Fruit fly (Drosophila melanogaster) whole organism, embryonic: ENCODE data around the gene CG4607.

Source experiments
- Awh ChIP-seq: fragments of 200-800 bp; sonication (Bioruptor generic); IDR thresholded peaks from 2 replicates; pipeline ENCODE4, ENCODE4 v1.3.6; 2022; ENCODE audit warnings: missing biosample characterization, missing genetic modification characterization
- Bdp1 ChIP-seq: fragments of 200-800 bp; sonication (Bioruptor generic); optimal IDR thresholded peaks from 3 replicates; lab custom pipeline; 2016; ENCODE audit warnings: missing biosample characterization, missing genetic modification characterization
- CG10209 ChIP-seq: fragments of 200-800 bp; sonication (Bioruptor generic); optimal IDR thresholded peaks from 3 replicates; lab custom pipeline; 2017; ENCODE audit warnings: missing biosample characterization, mild to moderate bottlenecking, missing genetic modification characterization, missing genetic modification reagents
- CG1024 ChIP-seq: fragments of 200-800 bp; sonication (Bioruptor generic); IDR thresholded peaks from 2 replicates; pipeline ENCODE4 v1.3.6; 2022; ENCODE audit warnings: missing biosample characterization, missing genetic modification characterization
- CG10321 ChIP-seq: fragments of 200-800 bp; sonication (Bioruptor generic); IDR thresholded peaks from 2 replicates; pipeline ENCODE4 v1.3.6; 2022; ENCODE audit warnings: missing biosample characterization, missing genetic modification characterization
- CG11398 ChIP-seq: fragments of 200-800 bp; sonication (Bioruptor generic); optimal IDR thresholded peaks from 2 replicates; lab custom pipeline; 2016; ENCODE audit warnings: missing biosample characterization, missing genetic modification characterization
- CG11456 ChIP-seq: fragments of 200-800 bp; sonication (Bioruptor generic); IDR thresholded peaks from 3 replicates; pipeline ENCODE4 v1.3.6; 2022; ENCODE audit warnings: missing biosample characterization, missing genetic modification characterization
- CG11504 ChIP-seq: fragments of 200-800 bp; sonication (Bioruptor generic); optimal IDR thresholded peaks from 3 replicates; lab custom pipeline; 2019; ENCODE audit warnings: missing biosample characterization, mild to moderate bottlenecking, missing genetic modification characterization, moderate library complexity
- CG11696 ChIP-seq: fragments of 200-800 bp; sonication (Bioruptor generic); IDR thresholded peaks from 2 replicates; pipeline ENCODE4 v1.3.6; 2022; ENCODE audit warnings: missing biosample characterization, missing genetic modification characterization
- CG12236 ChIP-seq: fragments of 200-800 bp; sonication (Bioruptor generic); optimal IDR thresholded peaks from 2 replicates; lab custom pipeline; 2016; ENCODE audit warnings: missing biosample characterization, missing genetic modification characterization
- CG12391 ChIP-seq: fragments of 200-800 bp; sonication (Bioruptor generic); optimal IDR thresholded peaks from 3 replicates; lab custom pipeline; 2018; ENCODE audit warnings: missing biosample characterization, mild to moderate bottlenecking, missing genetic modification characterization, moderate library complexity
- CG18011 ChIP-seq: fragments of 200-800 bp; sonication (Bioruptor generic); optimal IDR thresholded peaks from 2 replicates; lab custom pipeline; 2017; ENCODE audit warnings: missing biosample characterization, missing genetic modification characterization, mild to moderate bottlenecking, moderate library complexity, missing genotype
- CG2129 ChIP-seq: fragments of 200-800 bp; sonication (Bioruptor generic); IDR thresholded peaks from 2 replicates; pipeline ENCODE4 v1.3.6; 2022; ENCODE audit warnings: missing biosample characterization, missing genetic modification characterization; ENCODE audit not compliant: partially characterized antibody
- CG2889 ChIP-seq: fragments of 200-800 bp; sonication (Bioruptor generic); IDR thresholded peaks from 3 replicates; pipeline ENCODE4 v1.3.6; 2022; ENCODE audit warnings: missing biosample characterization, missing genetic modification characterization
- CG32767 ChIP-seq: fragments of 200-800 bp; sonication (Bioruptor generic); IDR thresholded peaks from 2 replicates; pipeline ENCODE4 v1.3.6; 2022; ENCODE audit warnings: missing biosample characterization, missing genetic modification characterization
- CG34224 ChIP-seq: fragments of 200-800 bp; sonication (Bioruptor generic); IDR thresholded peaks from 3 replicates; pipeline ENCODE4 v1.3.6; 2022; ENCODE audit warnings: missing biosample characterization, missing genetic modification characterization; ENCODE audit not compliant: partially characterized antibody
- CG6813 ChIP-seq: fragments of 200-800 bp; sonication (Bioruptor generic); optimal IDR thresholded peaks from 2 replicates; lab custom pipeline; 2017; ENCODE audit warnings: missing biosample characterization, missing genetic modification characterization, mild to moderate bottlenecking, moderate library complexity, missing genetic modification reagents
- CG7271 ChIP-seq: fragments of 200-800 bp; sonication (Bioruptor generic); optimal IDR thresholded peaks from 2 replicates; lab custom pipeline; 2018; ENCODE audit warnings: missing biosample characterization, mild to moderate bottlenecking, missing genetic modification characterization, moderate library complexity
- CG8281 ChIP-seq: fragments of 200-800 bp; sonication (Bioruptor generic); optimal IDR thresholded peaks from 2 replicates; lab custom pipeline; 2018; ENCODE audit warnings: missing biosample characterization, mild to moderate bottlenecking, missing genetic modification characterization, moderate library complexity
- Deaf1 ChIP-seq: fragments of 200-800 bp; optimal IDR thresholded peaks from 3 replicates; lab custom pipeline; 2019; ENCODE audit warnings: missing biosample characterization, mild to moderate bottlenecking, missing genetic modification characterization, moderate library complexity
- Dll ChIP-seq: fragments of 200-800 bp; sonication (Bioruptor generic); IDR thresholded peaks from 4 replicates; pipeline ENCODE4 v1.3.6; 2022; ENCODE audit warnings: missing biosample characterization, missing genetic modification characterization; ENCODE audit not compliant: partially characterized antibody
- Doc2 ChIP-seq: fragments of 200-800 bp; sonication (Bioruptor generic); IDR thresholded peaks from 2 replicates; pipeline ENCODE4 v1.3.6; 2022; ENCODE audit warnings: missing biosample characterization, missing genetic modification characterization
- E2f2 ChIP-seq: fragments of 200-800 bp; sonication (Bioruptor generic); IDR thresholded peaks from 2 replicates; pipeline ENCODE4 v1.3.6; 2022; ENCODE audit warnings: missing biosample characterization, missing genetic modification characterization
- Ets97D ChIP-seq: fragments of 200-800 bp; sonication (Bioruptor generic); optimal IDR thresholded peaks from 3 replicates; lab custom pipeline; 2016; ENCODE audit warnings: missing biosample characterization, missing genetic modification characterization
- Gug ChIP-seq: fragments of 200-800 bp; sonication (Bioruptor generic); IDR thresholded peaks from 4 replicates; pipeline ENCODE4 v1.3.6; 2022; ENCODE audit warnings: missing biosample characterization, missing genetic modification characterization
- HLHmδ ChIP-seq: fragments of 200-800 bp; sonication (Bioruptor generic); optimal IDR thresholded peaks from 2 replicates; lab custom pipeline; 2018; ENCODE audit warnings: missing biosample characterization, mild to moderate bottlenecking, missing genetic modification characterization, moderate library complexity
- Hr39 ChIP-seq: fragments of >200 bp; optimal IDR thresholded peaks from 2 replicates; lab custom pipeline; 2017
- Jarid2 ChIP-seq: fragments of 200-800 bp; sonication (Bioruptor generic); optimal IDR thresholded peaks from 3 replicates; lab custom pipeline; 2017; ENCODE audit warnings: mild to moderate bottlenecking, missing biosample characterization, missing genetic modification reagents, missing genetic modification characterization
- Sry-δ ChIP-seq: fragments of 200-800 bp; sonication (Bioruptor generic); optimal IDR thresholded peaks from 2 replicates; lab custom pipeline; 2016; ENCODE audit warnings: missing biosample characterization, missing genetic modification characterization
- Ssrp ChIP-seq: fragments of 200-800 bp; sonication (Bioruptor generic); optimal IDR thresholded peaks from 2 replicates; lab custom pipeline; 2018; ENCODE audit warnings: missing biosample characterization, mild to moderate bottlenecking, missing genetic modification characterization, moderate library complexity
- TFAM ChIP-seq: fragments of 200-800 bp; sonication (Bioruptor generic); optimal IDR thresholded peaks from 2 replicates; lab custom pipeline; 2017; ENCODE audit warnings: missing biosample characterization, missing genetic modification characterization, inconsistent platforms
- Trl ChIP-seq, 3 experiments: fragments of >200 bp in 2 of 3; fragments of 200-800 bp in 1 of 3; sonication (Bioruptor generic) in 1 of 3; optimal IDR thresholded peaks; 2 replicates in 1 of 3; 3 replicates in 2 of 3; lab custom pipeline; 2016 to 2017; ENCODE audit warnings: missing biosample characterization in 1 of 3, missing genetic modification characterization in 1 of 3
- chn ChIP-seq: fragments of 200-800 bp; sonication (Bioruptor generic); optimal IDR thresholded peaks from 2 replicates; lab custom pipeline; 2016; ENCODE audit warnings: missing biosample characterization, missing genetic modification characterization
- danr ChIP-seq: fragments of 200-800 bp; sonication (Bioruptor generic); IDR thresholded peaks from 2 replicates; pipeline ENCODE4 v1.3.6; 2022; ENCODE audit warnings: missing biosample characterization, missing genetic modification characterization
- dati ChIP-seq: fragments of 200-800 bp; sonication (Bioruptor generic); IDR thresholded peaks from 2 replicates; pipeline ENCODE4 v1.3.6; 2022; ENCODE audit warnings: missing biosample characterization, missing genetic modification characterization
- disco-r ChIP-seq: fragments of 200-800 bp; sonication (Bioruptor generic); optimal IDR thresholded peaks from 2 replicates; lab custom pipeline; 2016; ENCODE audit warnings: missing biosample characterization, missing genetic modification characterization
- her ChIP-seq: fragments of 200-800 bp; sonication (Bioruptor generic); optimal IDR thresholded peaks from 2 replicates; lab custom pipeline; 2016; ENCODE audit warnings: missing biosample characterization, missing genetic modification characterization
- lab ChIP-seq: fragments of 200-800 bp; sonication (Bioruptor generic); optimal IDR thresholded peaks from 3 replicates; lab custom pipeline; 2017; ENCODE audit warnings: missing biosample characterization, missing genetic modification characterization, mild to moderate bottlenecking, moderate library complexity, missing genetic modification reagents
- mirr ChIP-seq: fragments of 200-800 bp; sonication (Bioruptor generic); optimal IDR thresholded peaks from 3 replicates; lab custom pipeline; 2018; ENCODE audit warnings: missing biosample characterization, mild to moderate bottlenecking, missing genetic modification characterization
- nerfin-1 ChIP-seq: fragments of 200-800 bp; sonication (Bioruptor generic); optimal IDR thresholded peaks from 3 replicates; lab custom pipeline; 2019; ENCODE audit warnings: missing biosample characterization, mild to moderate bottlenecking, missing genetic modification characterization, moderate library complexity
- pb ChIP-seq: fragments of 200-800 bp; sonication (Bioruptor generic); optimal IDR thresholded peaks from 3 replicates; lab custom pipeline; 2016; ENCODE audit warnings: missing biosample characterization, missing genetic modification characterization
- pnt ChIP-seq: fragments of 200-800 bp; sonication (Bioruptor generic); optimal IDR thresholded peaks from 3 replicates; lab custom pipeline; 2016; ENCODE audit warnings: missing biosample characterization, missing genetic modification characterization
- repo ChIP-seq: fragments of 200-800 bp; sonication (Bioruptor generic); optimal IDR thresholded peaks from 2 replicates; lab custom pipeline; 2016; ENCODE audit warnings: missing biosample characterization, missing genetic modification characterization
- row ChIP-seq: fragments of 200-800 bp; sonication (Bioruptor generic); IDR thresholded peaks from 3 replicates; pipeline ENCODE4 v1.3.6; 2022; ENCODE audit warnings: missing biosample characterization, missing genetic modification characterization
- salm ChIP-seq: fragments of 200-800 bp; sonication (Bioruptor generic); optimal IDR thresholded peaks from 2 replicates; lab custom pipeline; 2018; ENCODE audit warnings: missing biosample characterization, mild to moderate bottlenecking, missing genetic modification characterization
- sisA ChIP-seq: fragments of 200-800 bp; sonication (Bioruptor generic); IDR thresholded peaks from 2 replicates; pipeline ENCODE4 v1.3.6; 2022; ENCODE audit warnings: missing biosample characterization, missing genetic modification characterization
- tio ChIP-seq: fragments of 200-800 bp; sonication (Bioruptor generic); optimal IDR thresholded peaks from 2 replicates; lab custom pipeline; 2017; ENCODE audit warnings: missing biosample characterization, missing genetic modification characterization, inconsistent platforms
- tx ChIP-seq: fragments of 200-800 bp; sonication (Bioruptor generic); optimal IDR thresholded peaks from 2 replicates; lab custom pipeline; 2016; ENCODE audit warnings: missing biosample characterization, missing genetic modification characterization
- vvl ChIP-seq: fragments of 200-800 bp; sonication (Bioruptor generic); IDR thresholded peaks from 2 replicates; pipeline ENCODE4 v1.3.6; 2022; ENCODE audit warnings: missing biosample characterization, missing genetic modification characterization
- zfh2 ChIP-seq: fragments of 200-800 bp; sonication (Bioruptor generic); optimal IDR thresholded peaks from 2 replicates; lab custom pipeline; 2016; ENCODE audit warnings: missing biosample characterization, missing genetic modification characterization

Gene CG4607

DNA sequence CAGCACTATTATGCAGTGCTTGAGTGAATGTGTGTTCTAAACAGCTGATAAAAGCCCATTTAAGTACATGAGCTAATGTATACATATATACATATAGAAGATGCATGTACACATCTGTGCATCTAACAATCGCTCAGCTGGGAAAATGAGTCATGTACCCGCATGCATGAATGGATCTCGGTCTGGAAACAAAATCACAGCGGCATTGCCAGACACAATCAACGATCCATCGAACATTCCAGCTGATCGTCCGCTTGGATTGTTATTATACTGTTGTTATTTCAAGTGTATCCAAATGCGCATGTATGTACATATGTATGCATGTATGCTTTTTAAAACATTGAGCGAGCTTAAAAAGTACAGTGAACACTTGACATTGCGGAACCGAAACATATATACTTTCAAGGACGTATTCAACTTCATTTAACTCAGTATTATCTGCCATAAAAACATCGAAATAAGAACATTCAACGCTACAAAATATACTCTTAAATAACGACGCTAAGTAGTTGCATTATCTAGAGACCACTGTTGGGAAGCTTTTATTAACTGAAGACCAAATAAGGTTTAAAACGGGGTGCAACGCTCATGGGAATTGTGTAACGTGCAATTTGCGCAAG is 26.2 kb downstream of the CG4607 start (continued):
- TF ChIP-seq vvl (GFP tag; lab: Robert Waterston, UW) (peak; percentile 90), CG11504 (tag; lab: Kevin White, UChicago) (peak; percentile 87), zfh2 (GFP tag; lab: Kevin White, UChicago) (peak; percentile 45), CG18011 (GFP tag; lab: Kevin White, UChicago) (no peak), Gug (GFP tag; lab: Robert Waterston, UW) (peak; percentile 70), Bdp1 (GFP tag; lab: Kevin White, UChicago) (peak; percentile 43), repo (GFP tag; lab: Kevin White, UChicago) (peak; percentile 66), TFAM (GFP tag; lab: Kevin White, UChicago) (peak; percentile 26), nerfin-1 (tag; lab: Kevin White, UChicago) (peak; percentile 82), CG10209 (GFP tag; lab: Kevin White, UChicago) (peak; percentile 40), Hr39 (lab: Kevin White, UChicago) (no peak), mirr (GFP tag; lab: Kevin White, UChicago) (peak; percentile 43), CG1024 (peak; percentile 59), row (GFP tag; lab: Robert Waterston, UW) (peak; percentile 81), pnt (GFP tag; lab: Kevin White, UChicago) (peak; percentile 76), salm (peak; percentile 69), CG2889 (peak; percentile 54; the same call in 2 of the 3 replicates), dati (GFP tag; lab: Robert Waterston, UW) (peak; percentile 77), CG10321 (GFP tag; lab: Robert Waterston, UW) (peak; percentile 30; the same call in 1 of the 2 replicates), pb (GFP tag; lab: Kevin White, UChicago) (peak; percentile 50), CG11398 (GFP tag; lab: Kevin White, UChicago) (peak; percentile 47), CG11456 (GFP tag; lab: Robert Waterston, UW) (peak; percentile 73; the same call in 2 of the 3 replicates), danr (GFP tag; lab: Robert Waterston, UW) (0 out of 2 replicates have a peak, but pooled peaks have one; percentile 37), tx (GFP tag; lab: Kevin White, UChicago) (peak; percentile 59), Trl (optimal IDR thresholded peaks at IDR 0.05; lab: Kevin White, UChicago) (no peak), Trl (GFP tag; optimal IDR thresholded peaks at IDR 0.05; lab: Kevin White, UChicago) (peak; percentile 73), Jarid2 (GFP tag; lab: Kevin White, UChicago) (no peak), disco-r (GFP tag; lab: Kevin White, UChicago) (peak; percentile 6), CG6813 (GFP tag; lab: Kevin White, UChicago) (peak; percentile 74), CG12391 (tag; lab: Kevin White, UChicago) (peak; percentile 76), Sry-δ (GFP tag; lab: Kevin White, UChicago) (peak; percentile 37), sisA (GFP tag; lab: Robert Waterston, UW) (peak; percentile 82), Doc2 (GFP tag; lab: Robert Waterston, UW) (no peak), CG7271 (tag; lab: Kevin White, UChicago) (peak; percentile 3), CG34224 (GFP tag; lab: Robert Waterston, UW) (no peak), Ssrp (tag; lab: Kevin White, UChicago) (peak; percentile 71), HLHmδ (GFP tag; lab: Kevin White, UChicago) (no peak), CG32767 (GFP tag; lab: Robert Waterston, UW) (peak; percentile 77), chn (GFP tag; lab: Kevin White, UChicago) (peak; percentile 62), CG12236 (GFP tag; lab: Kevin White, UChicago) (no peak), tio (peak; percentile 55), her (GFP tag; lab: Kevin White, UChicago) (peak; percentile 69), CG11696 (GFP tag; lab: Robert Waterston, UW) (0 out of 2 replicates have a peak, but pooled peaks have one; percentile 25), Awh (GFP tag; lab: Robert Waterston, UW) (peak; percentile 55), CG8281 (peak; percentile 42), Deaf1 (peak; percentile 40), Ets97D (GFP tag; lab: Kevin White, UChicago) (peak; percentile 9), Dll (GFP tag; lab: Robert Waterston, UW) (no peak), CG2129 (no peak), E2f2 (peak; percentile 37; the same call in 1 of the 2 replicates), lab (GFP tag; lab: Kevin White, UChicago) (peak; percentile 74)
